Worm (Caenorhabditis elegans): Measurements from ENCODE around the gene nep-17.

nep-17 gene

ce11 chrII:13477230-13477629, 30.4 kb upstream of the nep-17 start (continued):
- TF ChIP-seq hlh-4 (tag; optimal IDR thresholded peaks at IDR 0.05), result no peak
- no peak for TF ChIP-seq zip-4 (GFP tag; optimal IDR thresholded peaks at IDR 0.05)
- TF ChIP-seq nhr-90 (tag; optimal IDR thresholded peaks at IDR 0.05; ENCODE audit: poor library complexity), result peak; percentile 58
- TF ChIP-seq fkh-8 (tag; optimal IDR thresholded peaks at IDR 0.05), result peak; percentile 25
- TF ChIP-seq lin-39 (tag; optimal IDR thresholded peaks at IDR 0.05), result peak; percentile 16
- no peak for TF ChIP-seq efl-3 (GFP tag; optimal IDR thresholded peaks at IDR 0.05)
- peak; percentile 76 for TF ChIP-seq nhr-47 (tag; optimal IDR thresholded peaks at IDR 0.05)
- peak; percentile 48 for TF ChIP-seq isw-1 (GFP tag; IDR thresholded peaks at IDR 0.05)
- no peak for TF ChIP-seq jun-1 (tag; optimal IDR thresholded peaks at IDR 0.05)
- peak; percentile 73 for TF ChIP-seq efl-1 (optimal IDR thresholded peaks at IDR 0.05)
- TF ChIP-seq efl-1 (GFP tag; optimal IDR thresholded peaks at IDR 0.05 in 1 of 2), result peak; percentile 74 to 97
- TF ChIP-seq ceh-82 (tag; optimal IDR thresholded peaks at IDR 0.05), result peak; percentile 51 to 57 (median 56)
- TF ChIP-seq C16A3.4 (tag; optimal IDR thresholded peaks at IDR 0.05), result peak; percentile 40
- TF ChIP-seq swsn-7 (tag; optimal IDR thresholded peaks at IDR 0.05), result peak; percentile 58
- TF ChIP-seq nhr-20 (tag; optimal IDR thresholded peaks at IDR 0.05), result peak; percentile 53
- peak; percentile 69 for TF ChIP-seq lin-15B (tag; optimal IDR thresholded peaks at IDR 0.05)
- no peak for TF ChIP-seq nhr-84 (tag; optimal IDR thresholded peaks at IDR 0.05)
- TF ChIP-seq elt-2 (tag; optimal IDR thresholded peaks at IDR 0.05), result no peak
- TF ChIP-seq sup-37 (GFP tag; optimal IDR thresholded peaks at IDR 0.05), result no peak
- TF ChIP-seq irx-1 (tag; optimal IDR thresholded peaks at IDR 0.05), result peak; percentile 10
- no peak for TF ChIP-seq mab-9 (GFP tag; IDR thresholded peaks at IDR 0.05)
- peak; percentile 73 for TF ChIP-seq rnt-1 (tag; optimal IDR thresholded peaks at IDR 0.05)
- no peak for TF ChIP-seq nhr-11 (tag; optimal IDR thresholded peaks at IDR 0.05)
- no peak for TF ChIP-seq unc-98 (GFP tag; IDR thresholded peaks at IDR 0.05)
- TF ChIP-seq pax-3 (tag; optimal IDR thresholded peaks at IDR 0.05), result no peak
- peak; percentile 5 for TF ChIP-seq fkh-10 (GFP tag; optimal IDR thresholded peaks at IDR 0.05)
- peak; percentile 77 for TF ChIP-seq snu-23 (GFP tag; optimal IDR thresholded peaks at IDR 0.05)
- TF ChIP-seq lin-13 (GFP tag; optimal IDR thresholded peaks at IDR 0.05), result peak; percentile 36
- TF ChIP-seq ceh-8 (GFP tag; optimal IDR thresholded peaks at IDR 0.05), result no peak
- TF ChIP-seq mep-1 (tag; optimal IDR thresholded peaks at IDR 0.05), result peak; percentile 88
- TF ChIP-seq snpc-4 (tag; optimal IDR thresholded peaks at IDR 0.05), result peak; percentile 53
- TF ChIP-seq vab-15 (tag; optimal IDR thresholded peaks at IDR 0.05), result no peak
- TF ChIP-seq mef-2 (tag; optimal IDR thresholded peaks at IDR 0.05), result no peak
- TF ChIP-seq unc-130 (tag; optimal IDR thresholded peaks at IDR 0.05), result peak; percentile 58
- TF ChIP-seq F16B12.6 (tag; optimal IDR thresholded peaks at IDR 0.05), result peak; percentile 94

- no peak for TF ChIP-seq lin-39 (tag; optimal IDR thresholded peaks at IDR 0.05)
- no peak for TF ChIP-seq efl-1 (optimal IDR thresholded peaks at IDR 0.05)
- peak in 1 of 2 experiments; percentile 65 for TF ChIP-seq efl-1 (GFP tag; optimal IDR thresholded peaks at IDR 0.05 in 1 of 2)
These were observed 28.2 kb upstream of the nep-17 start for ce11 chrII:13479424-13479823.

ce11 chrII:13481781-13482455, 25.7 kb upstream of the nep-17 start, which contains the start of gene E01G4.6:
Gene E01G4.6 (plus strand): TSS chrII:13482405.
- no peak for TF ChIP-seq zip-4 (GFP tag; optimal IDR thresholded peaks at IDR 0.05)
- no peak for TF ChIP-seq efl-1 (optimal IDR thresholded peaks at IDR 0.05)
- TF ChIP-seq efl-1 (GFP tag; optimal IDR thresholded peaks at IDR 0.05 in 1 of 2), result peak in 1 of 2 experiments; percentile 70

- TF ChIP-seq efl-1 (optimal IDR thresholded peaks at IDR 0.05), result no peak
- peak in 1 of 2 experiments; percentile 21 for TF ChIP-seq efl-1 (GFP tag; optimal IDR thresholded peaks at IDR 0.05 in 1 of 2)
- no peak for TF ChIP-seq pag-3 (tag; optimal IDR thresholded peaks at IDR 0.05; ENCODE audit: borderline replicate concordance, insufficient read depth)
These were observed 23.5 kb upstream of the nep-17 start for ce11 chrII:13484108-13484507.
